Worm (Caenorhabditis elegans) whole organism, L2 larva: ENCODE data around the gene F49F1.11.

ENCODE experiments used
- C34F6.9 ChIP-seq: fragments of 150-350 bp; optimal IDR thresholded peaks from 2 replicates; lab custom pipeline; 2014; ENCODE audit warnings: missing biosample characterization, missing genetic modification characterization
- F13H6.1 ChIP-seq: sonication (generic microtip); optimal IDR thresholded peaks from 2 replicates; lab custom pipeline; 2016; ENCODE audit warnings: missing genetic modification characterization, missing compliant biosample characterization
- R02D3.7 ChIP-seq: fragments of 150-350 bp; optimal IDR thresholded peaks from 2 replicates; lab custom pipeline; 2014; ENCODE audit warnings: missing biosample characterization, missing genetic modification characterization
- Y55F3AM.14 ChIP-seq: fragments of 200-800 bp; sonication (Bioruptor generic); optimal IDR thresholded peaks from 2 replicates; lab custom pipeline; 2018; ENCODE audit warnings: mild to moderate bottlenecking, missing genetic modification characterization, missing compliant biosample characterization
- ZK546.5 ChIP-seq: sonication (generic microtip); optimal IDR thresholded peaks from 2 replicates; lab custom pipeline; 2017; ENCODE audit warnings: missing biosample characterization, missing genetic modification characterization
- alr-1 ChIP-seq: fragments of 150-350 bp; optimal IDR thresholded peaks from 2 replicates; lab custom pipeline; 2014; ENCODE audit warnings: missing biosample characterization, missing genetic modification characterization
- aly-2 ChIP-seq: fragments of 150-350 bp; optimal IDR thresholded peaks from 2 replicates; lab custom pipeline; 2014; ENCODE audit warnings: missing biosample characterization, missing genetic modification characterization
- ama-1 ChIP-seq: fragments of 150-350 bp; optimal IDR thresholded peaks from 2 replicates; lab custom pipeline; 2018; ENCODE audit warnings: inconsistent platforms
- blmp-1 ChIP-seq: sonication (generic microtip); optimal IDR thresholded peaks from 2 replicates; lab custom pipeline; 2017; ENCODE audit warnings: missing genetic modification characterization, mild to moderate bottlenecking, missing compliant biosample characterization, antibody characterized with exemption, moderate library complexity; ENCODE audit not compliant: insufficient read depth
- ceh-82 ChIP-seq: fragments of 150-350 bp; optimal IDR thresholded peaks from 2 replicates; lab custom pipeline; 2014; ENCODE audit warnings: missing biosample characterization, missing genetic modification characterization
- crh-2 ChIP-seq: sonication (generic microtip); optimal IDR thresholded peaks from 2 replicates; lab custom pipeline; 2017; ENCODE audit warnings: missing biosample characterization, missing genetic modification characterization
- egl-27 ChIP-seq: sonication (generic microtip); optimal IDR thresholded peaks from 3 replicates; lab custom pipeline; 2017; ENCODE audit warnings: missing biosample characterization, missing genetic modification reagents, missing genetic modification characterization
- elt-1 ChIP-seq: fragments of 150-350 bp; optimal IDR thresholded peaks from 2 replicates; lab custom pipeline; 2014; ENCODE audit warnings: missing biosample characterization, missing genetic modification characterization
- elt-3 ChIP-seq: sonication (generic microtip); optimal IDR thresholded peaks from 2 replicates; lab custom pipeline; 2017; ENCODE audit warnings: missing biosample characterization, missing genetic modification characterization
- fos-1 ChIP-seq: fragments of 150-350 bp; optimal IDR thresholded peaks from 2 replicates; lab custom pipeline; 2014; ENCODE audit warnings: missing biosample characterization, missing genetic modification characterization
- gmeb-1 ChIP-seq: fragments of 150-350 bp; optimal IDR thresholded peaks from 2 replicates; lab custom pipeline; 2014; ENCODE audit warnings: missing biosample characterization, missing genetic modification characterization
- lin-11 ChIP-seq: fragments of 150-350 bp; sonication (generic microtip); optimal IDR thresholded peaks from 2 replicates; lab custom pipeline; 2014; ENCODE audit warnings: missing biosample characterization, missing genetic modification characterization, inconsistent platforms, mixed read lengths
- lin-13 ChIP-seq: fragments of 150-350 bp; optimal IDR thresholded peaks from 2 replicates; lab custom pipeline; 2014; ENCODE audit warnings: missing biosample characterization, missing genetic modification reagents, missing genetic modification characterization
- lin-39 ChIP-seq: fragments of 150-350 bp; optimal IDR thresholded peaks from 2 replicates; lab custom pipeline; 2014; ENCODE audit warnings: missing biosample characterization, missing genetic modification reagents, missing genetic modification characterization
- mab-5 ChIP-seq: fragments of 150-350 bp; optimal IDR thresholded peaks from 2 replicates; lab custom pipeline; 2014; ENCODE audit warnings: missing biosample characterization, missing genetic modification characterization
- mbf-1 ChIP-seq: sonication (generic microtip); optimal IDR thresholded peaks from 2 replicates; lab custom pipeline; 2017; ENCODE audit warnings: missing biosample characterization, missing genetic modification characterization
- mdl-1 ChIP-seq, 2 experiments: fragments of 150-350 bp in 1 of 2; sonication (generic microtip) in 1 of 2; optimal IDR thresholded peaks; 2 replicates each; lab custom pipeline; 2017; ENCODE audit warnings: missing biosample characterization in 2 of 2, missing genetic modification characterization in 2 of 2
- nhr-10 ChIP-seq: sonication (generic microtip); optimal IDR thresholded peaks from 2 replicates; lab custom pipeline; 2017; ENCODE audit warnings: missing biosample characterization, missing genetic modification characterization
- nhr-129 ChIP-seq: fragments of 150-350 bp; optimal IDR thresholded peaks from 2 replicates; lab custom pipeline; 2014; ENCODE audit warnings: missing biosample characterization, missing genetic modification characterization
- nhr-21 ChIP-seq: fragments of 150-350 bp; optimal IDR thresholded peaks from 2 replicates; lab custom pipeline; 2014; ENCODE audit warnings: missing biosample characterization, missing genetic modification characterization
- nhr-237 ChIP-seq: fragments of 150-350 bp; optimal IDR thresholded peaks from 2 replicates; lab custom pipeline; 2014; ENCODE audit warnings: missing biosample characterization, missing genetic modification characterization
- nhr-25 ChIP-seq: fragments of 150-350 bp; sonication (generic microtip); optimal IDR thresholded peaks from 3 replicates; lab custom pipeline; 2014; ENCODE audit warnings: missing biosample characterization, missing genetic modification characterization
- nhr-6 ChIP-seq: fragments of 150-350 bp; optimal IDR thresholded peaks from 2 replicates; lab custom pipeline; 2014; ENCODE audit warnings: missing biosample characterization, missing genetic modification characterization
- nhr-77 ChIP-seq: fragments of 150-350 bp; optimal IDR thresholded peaks from 2 replicates; lab custom pipeline; 2014; ENCODE audit warnings: missing biosample characterization, missing genetic modification characterization
- peb-1 ChIP-seq: fragments of 150-350 bp; optimal IDR thresholded peaks from 2 replicates; lab custom pipeline; 2014; ENCODE audit warnings: missing biosample characterization, missing genetic modification characterization
- sem-4 ChIP-seq: fragments of 150-350 bp; optimal IDR thresholded peaks from 2 replicates; lab custom pipeline; 2014; ENCODE audit warnings: missing biosample characterization, missing genetic modification reagents, missing genetic modification characterization
- skn-1 ChIP-seq: sonication (generic microtip); optimal IDR thresholded peaks from 2 replicates; lab custom pipeline; 2017; ENCODE audit warnings: missing biosample characterization, missing genetic modification characterization
- sma-3 ChIP-seq: sonication (generic microtip); optimal IDR thresholded peaks from 2 replicates; lab custom pipeline; 2016; ENCODE audit warnings: missing genetic modification reagents, missing genetic modification characterization, missing compliant biosample characterization
- unc-39 ChIP-seq: fragments of 150-350 bp; optimal IDR thresholded peaks from 2 replicates; lab custom pipeline; 2014; ENCODE audit warnings: missing biosample characterization, missing genetic modification characterization
- zag-1 ChIP-seq: fragments of 150-350 bp; optimal IDR thresholded peaks from 2 replicates; lab custom pipeline; 2014; ENCODE audit warnings: missing biosample characterization, missing genetic modification characterization
- ztf-1 ChIP-seq: fragments of 200-800 bp; sonication (Bioruptor generic); conservative IDR thresholded peaks from 2 replicates; pipeline ENCODE4 v1.3.6; 2022; ENCODE audit warnings: missing genetic modification characterization, missing compliant biosample characterization
- ztf-11 ChIP-seq: sonication (generic microtip); optimal IDR thresholded peaks from 2 replicates; lab custom pipeline; 2017; ENCODE audit warnings: missing biosample characterization, missing genetic modification characterization

The F49F1.11 gene

DNA sequence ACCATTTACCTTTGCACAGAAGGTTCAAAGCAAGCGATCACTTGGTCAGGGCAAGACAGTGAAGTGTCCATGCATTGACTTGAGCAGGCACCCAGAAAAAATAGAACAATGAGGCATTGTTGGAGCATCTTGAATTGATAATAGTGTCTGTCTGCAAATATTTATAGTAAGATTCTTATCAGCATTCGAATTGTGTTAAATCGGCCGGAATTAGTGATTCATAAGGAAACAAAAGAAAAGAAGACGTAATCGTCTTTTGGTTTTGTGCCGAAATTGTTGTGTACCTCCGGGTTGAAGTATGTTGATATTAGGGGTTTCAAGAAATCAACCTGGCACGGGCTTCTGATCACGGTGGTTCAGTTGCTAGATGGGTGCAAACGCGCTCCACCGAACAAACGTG, 20.9 kb downstream of the F49F1.11 start, which contains the start of gene F49F1.5:
Gene F49F1.5 (minus strand): TSS at position 153 of the 400 bp plus-strand sequence.
- TF ChIP-seq lin-13 (no peak), ZK546.5 (tag; lab: Kevin White, UChicago) (no peak), nhr-21 (no peak), elt-1 (no peak), Y55F3AM.14 (GFP tag; lab: Kevin White, UChicago) (no peak), zag-1 (tag; lab: Kevin White, UChicago) (no peak), aly-2 (tag; lab: Kevin White, UChicago) (no peak)

DNA sequence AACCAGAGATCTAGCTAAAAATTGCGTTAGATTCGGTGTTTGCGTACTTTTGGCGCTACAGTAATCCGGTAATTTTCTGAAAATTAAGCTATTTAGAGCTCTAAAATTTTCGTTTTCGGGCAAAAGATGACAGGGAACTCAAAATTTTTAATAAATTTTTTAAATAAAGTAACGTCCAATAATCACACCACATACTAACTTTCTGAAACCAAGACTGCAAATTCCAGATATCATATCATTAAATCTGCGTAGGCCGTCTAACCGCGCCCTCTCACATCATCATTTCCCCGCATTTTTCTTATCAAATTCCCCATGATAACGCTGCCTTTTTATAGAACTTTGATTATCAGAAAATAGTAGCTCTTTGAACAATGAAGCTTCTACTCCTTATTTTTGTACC, 23.8 kb downstream of the F49F1.11 start, which contains the start of gene drd-50:
Gene drd-50 (plus strand): TSS at position 301 of the 400 bp plus-strand sequence.
- TF ChIP-seq lin-11 (tag; lab: Kevin White, UChicago) (no peak), fos-1 (peak; percentile 15)
- TF ChIP-seq, all 48 proteins: peak for 1

DNA sequence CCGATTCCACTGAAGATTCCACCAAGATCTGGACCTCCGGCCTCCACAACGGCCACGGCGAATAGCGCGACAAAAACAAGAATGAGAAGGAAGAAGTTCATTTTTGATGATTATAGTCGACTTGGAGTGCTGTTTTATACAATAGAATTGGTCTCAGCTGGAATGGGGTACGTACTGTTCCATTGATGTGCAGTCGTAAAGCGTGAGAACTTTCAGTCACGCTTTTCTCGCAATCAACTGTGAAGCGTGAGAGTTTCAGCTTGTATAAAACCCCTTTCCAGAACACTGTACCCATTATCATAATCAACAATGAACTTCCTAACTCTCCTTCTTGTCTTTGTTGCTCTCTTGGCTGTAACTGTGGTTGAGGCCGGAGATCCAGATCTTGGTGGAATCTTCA, 25.6 kb downstream of the F49F1.11 start, which contains the start of the genes F49F1.4 and F49F1.2:
Gene F49F1.4 (minus strand): TSS at position 101 of the 400 bp plus-strand sequence.
Gene F49F1.2 (plus strand): TSS at position 310 of the 400 bp plus-strand sequence.
- no peak for TF ChIP-seq nhr-129 (tag; lab: Kevin White, UChicago)
- TF ChIP-seq elt-3 (tag; lab: Kevin White, UChicago), result no peak
- no peak for TF ChIP-seq aly-2 (tag; lab: Kevin White, UChicago)
- TF ChIP-seq mbf-1 (tag; lab: Kevin White, UChicago), result no peak
- TF ChIP-seq lin-39, result no peak
- TF ChIP-seq, all 48 proteins: peak for 0

DNA sequence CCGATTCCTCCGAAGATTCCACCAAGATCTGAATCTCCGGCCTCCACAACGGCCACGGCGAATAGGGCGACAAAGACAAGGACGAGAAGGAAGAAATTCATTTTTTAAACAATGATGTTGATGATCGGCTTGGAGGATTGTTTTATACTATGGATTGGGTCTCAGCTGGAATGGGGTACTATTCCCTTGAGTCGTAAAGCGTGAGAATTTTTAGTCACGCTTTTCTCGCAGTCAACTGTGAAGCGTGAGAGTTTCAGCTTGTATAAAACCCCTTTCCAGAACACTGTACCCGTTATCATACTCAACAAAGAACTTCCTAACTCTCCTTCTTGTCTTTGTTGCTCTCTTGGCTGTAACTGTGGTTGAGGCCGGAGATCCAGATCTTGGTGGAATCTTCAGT, 26.7 kb downstream of the F49F1.11 start, which contains the start of gene F49F1.15:
Gene F49F1.15 (minus strand): TSS at position 101 of the 400 bp plus-strand sequence.
- TF ChIP-seq peb-1 (tag; lab: Kevin White, UChicago) (no peak), nhr-77 (tag; lab: Kevin White, UChicago) (no peak), elt-1 (no peak), sma-3 (GFP tag; lab: Kevin White, UChicago) (no peak), fos-1 (no peak), nhr-10 (no peak), ztf-1 (GFP tag; lab: Robert Waterston, UW) (no peak), nhr-21 (no peak), ZK546.5 (tag; lab: Kevin White, UChicago) (no peak), sem-4 (tag; lab: Kevin White, UChicago) (no peak), mbf-1 (tag; lab: Kevin White, UChicago) (no peak)

DNA sequence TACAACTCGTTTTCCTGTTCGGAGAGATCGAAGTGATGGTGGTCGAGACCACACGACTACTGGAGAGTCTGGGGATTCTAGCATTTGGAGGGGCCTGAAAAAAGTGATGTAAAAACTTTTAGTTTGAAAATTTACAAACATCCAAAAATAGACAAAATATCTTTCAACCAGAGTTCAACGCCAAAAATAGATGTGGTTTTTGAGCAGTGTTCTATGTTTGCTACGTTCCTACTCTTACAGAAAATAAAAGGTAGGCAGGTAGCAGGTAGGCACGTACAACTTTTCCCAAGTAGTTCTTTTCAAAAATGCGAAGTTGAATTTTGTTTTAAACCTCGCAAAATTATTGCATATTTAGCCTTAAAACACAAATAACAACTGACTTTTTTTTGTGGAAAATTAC, 28.8 kb downstream of the F49F1.11 start, which contains the start of gene F49F1.14:
Gene F49F1.14 (minus strand): TSS at position 101 of the 400 bp plus-strand sequence.
- TF ChIP-seq egl-27 (no peak), sem-4 (tag; lab: Kevin White, UChicago) (no peak), mdl-1 (tag; optimal IDR thresholded peaks at IDR 0.05; lab: Kevin White, UChicago) (no peak), peb-1 (tag; lab: Kevin White, UChicago) (no peak), ztf-11 (no peak), nhr-237 (tag; lab: Kevin White, UChicago) (no peak), nhr-25 (no peak), alr-1 (tag; lab: Kevin White, UChicago) (no peak), Y55F3AM.14 (GFP tag; lab: Kevin White, UChicago) (no peak), skn-1 (no peak), ZK546.5 (tag; lab: Kevin White, UChicago) (no peak), unc-39 (tag; lab: Kevin White, UChicago) (no peak), crh-2 (tag; lab: Kevin White, UChicago) (no peak), F13H6.1 (tag; lab: Kevin White, UChicago) (no peak)

DNA sequence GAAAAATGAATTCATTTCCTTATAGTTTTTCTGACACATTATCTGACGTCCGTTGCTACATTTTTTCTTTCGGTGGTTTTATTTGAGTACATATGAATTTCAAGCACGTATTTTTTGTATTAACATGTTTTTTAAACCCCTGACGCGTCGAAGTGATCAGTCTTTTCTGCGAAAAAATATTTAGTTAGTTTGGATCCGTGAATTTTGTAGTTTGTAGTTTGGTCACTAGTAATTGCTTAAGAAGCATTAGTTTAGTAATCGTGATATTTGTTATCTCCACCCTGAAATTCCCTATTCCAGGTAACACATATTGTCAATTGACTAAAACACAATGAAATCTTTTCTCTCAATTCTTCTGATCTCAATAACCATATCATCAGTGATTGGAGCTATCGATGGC, 32.4 kb downstream of the F49F1.11 start, which contains the start of gene C35B1.7:
Gene C35B1.7 (plus strand): TSS at position 301 of the 400 bp plus-strand sequence.
- no peak for TF ChIP-seq nhr-6 (tag; lab: Kevin White, UChicago)
- no peak for TF ChIP-seq gmeb-1 (tag; lab: Kevin White, UChicago)
- no peak for TF ChIP-seq ama-1 (lab: Kevin White, UChicago)
- no peak for TF ChIP-seq peb-1 (tag; lab: Kevin White, UChicago)
- no peak for TF ChIP-seq aly-2 (tag; lab: Kevin White, UChicago)
- no peak for TF ChIP-seq R02D3.7 (tag; lab: Kevin White, UChicago)
- TF ChIP-seq blmp-1 (tag; lab: Kevin White, UChicago), result no peak
- no peak for TF ChIP-seq mab-5 (tag; lab: Kevin White, UChicago)
- TF ChIP-seq C34F6.9 (tag; lab: Kevin White, UChicago), result no peak
- no peak for TF ChIP-seq ceh-82 (tag; lab: Kevin White, UChicago)
- no peak for TF ChIP-seq nhr-129 (tag; lab: Kevin White, UChicago)
- TF ChIP-seq nhr-10, result no peak
- no peak for TF ChIP-seq egl-27
- no peak for TF ChIP-seq elt-3 (tag; lab: Kevin White, UChicago)
